Worm (Caenorhabditis elegans): ENCODE results near the gene F38H12.5.

Gene F38H12.5

DNA sequence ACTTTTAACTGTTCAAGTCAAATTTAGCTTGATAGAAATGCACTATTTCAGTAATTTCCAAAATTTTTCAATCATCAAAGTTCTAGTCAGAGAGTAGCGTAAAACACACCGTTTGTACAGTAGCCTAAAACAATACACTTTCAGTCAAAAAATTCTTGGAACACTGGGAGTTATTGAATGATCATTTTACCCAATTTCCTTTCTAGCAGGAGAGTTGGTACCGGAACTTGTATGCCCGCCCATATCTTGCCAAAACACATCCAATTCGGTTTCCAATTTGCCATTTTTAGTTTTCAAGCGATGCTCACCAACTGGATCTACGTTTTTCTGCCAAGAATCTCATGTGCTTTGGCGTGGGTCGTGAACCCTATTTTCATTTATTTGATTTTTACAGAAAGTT lies 21.4 kb upstream of the F38H12.5 start, which contains the start of gene srj-39:
srj-39 (plus strand) TSS at position 301 of the 400 bp plus-strand sequence.
- TF ChIP-seq K02D7.2 (tag; optimal IDR thresholded peaks at IDR 0.05) (no peak), ceh-24 (tag; optimal IDR thresholded peaks at IDR 0.05) (no peak), dve-1 (tag; optimal IDR thresholded peaks at IDR 0.05) (no peak), nhr-11 (tag; optimal IDR thresholded peaks at IDR 0.05) (no peak), ceh-2 (tag; optimal IDR thresholded peaks at IDR 0.05) (no peak), fkh-10 (GFP tag; optimal IDR thresholded peaks at IDR 0.05) (no peak)

DNA sequence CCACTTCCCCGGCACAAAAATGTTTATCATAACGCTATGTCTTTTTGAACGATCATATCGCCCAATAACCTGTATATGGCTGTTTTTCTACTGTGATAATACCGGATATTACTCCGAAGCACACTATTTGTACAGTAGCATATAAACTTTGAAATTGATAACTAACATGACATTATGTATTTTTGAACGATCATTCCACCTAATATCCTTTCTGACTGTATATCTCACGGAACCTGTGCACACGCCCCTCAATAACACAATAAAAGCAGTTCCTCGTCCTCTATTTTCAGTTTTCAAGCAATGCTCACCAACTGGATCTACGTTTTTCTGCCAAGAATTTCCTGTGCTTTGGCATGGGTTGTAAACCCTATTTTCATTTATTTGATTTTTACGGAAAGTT lies 18.7 kb upstream of the F38H12.5 start, which contains the start of gene srj-40:
srj-40 (plus strand) TSS at position 301 of the 400 bp plus-strand sequence.
- no peak for TF ChIP-seq pax-1 (tag; optimal IDR thresholded peaks at IDR 0.05)
- TF ChIP-seq ceh-18 (tag; optimal IDR thresholded peaks at IDR 0.05), result no peak

DNA sequence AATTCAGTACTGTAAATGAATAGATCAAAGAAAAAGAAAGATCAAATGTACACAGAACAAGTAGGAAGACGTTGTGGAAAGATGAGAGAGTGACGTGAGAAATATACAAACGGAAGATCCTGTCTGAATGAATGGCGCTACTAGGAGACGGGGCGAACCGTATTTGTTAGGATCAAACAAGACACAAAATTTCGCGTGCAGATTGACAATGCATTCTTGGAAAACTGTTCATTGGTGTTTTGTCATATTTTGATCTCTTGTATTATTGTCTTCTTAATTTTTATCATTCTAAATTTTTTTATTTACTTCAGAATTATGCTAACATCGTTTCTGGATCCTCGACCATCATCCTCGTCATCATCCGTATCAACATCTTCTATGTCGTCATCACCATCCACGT lies 11.9 kb upstream of the F38H12.5 start, which contains the start of gene nhr-181:
nhr-181 (plus strand) TSS at position 301 of the 400 bp plus-strand sequence.
- TF ChIP-seq C08G9.2 (tag; optimal IDR thresholded peaks at IDR 0.05) (no peak), pqm-1 (tag; optimal IDR thresholded peaks at IDR 0.05) (no peak)

DNA sequence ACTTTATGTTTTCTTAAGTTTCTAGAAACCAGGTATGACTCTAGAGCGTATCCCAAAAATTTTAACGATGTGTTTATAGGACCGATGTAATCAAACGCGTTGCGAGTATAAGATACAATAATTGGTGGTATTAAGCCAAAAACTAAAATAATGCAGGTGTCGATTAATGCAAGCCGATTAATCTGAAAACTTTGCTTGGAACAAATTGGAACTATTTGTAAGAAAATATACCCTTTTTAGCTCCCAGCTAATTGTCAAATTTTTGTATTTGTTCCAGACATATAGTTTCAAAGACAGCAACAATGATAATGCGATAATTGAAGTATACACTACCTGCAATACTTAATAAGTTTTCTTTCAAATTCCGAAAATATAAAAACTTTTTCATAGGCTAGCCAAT lies 1.6 kb downstream of the F38H12.5 start, which contains the start of gene srh-211:
srh-211 (minus strand) TSS at position 101 of the 400 bp plus-strand sequence.
- TF ChIP-seq ceh-6 (GFP tag; optimal IDR thresholded peaks at IDR 0.05) (no peak), eyg-1 (tag; optimal IDR thresholded peaks at IDR 0.05) (no peak), K02D7.2 (tag; optimal IDR thresholded peaks at IDR 0.05) (no peak), zip-5 (tag; optimal IDR thresholded peaks at IDR 0.05) (no peak), lin-11 (tag; optimal IDR thresholded peaks at IDR 0.05) (no peak), K09A11.1 (tag; optimal IDR thresholded peaks at IDR 0.05; ENCODE audit: insufficient read depth) (no peak), ceh-30 (tag; optimal IDR thresholded peaks at IDR 0.05) (no peak), unc-42 (tag; optimal IDR thresholded peaks at IDR 0.05) (no peak), sox-4 (tag; optimal IDR thresholded peaks at IDR 0.05) (no peak), T23F11.4 (GFP tag; optimal IDR thresholded peaks at IDR 0.05) (no peak), ceh-31 (tag; optimal IDR thresholded peaks at IDR 0.05) (no peak), ama-1 (optimal IDR thresholded peaks at IDR 0.05) (no peak), elt-2 (tag; optimal IDR thresholded peaks at IDR 0.05) (no peak), elt-4 (tag; optimal IDR thresholded peaks at IDR 0.05) (no peak)

DNA sequence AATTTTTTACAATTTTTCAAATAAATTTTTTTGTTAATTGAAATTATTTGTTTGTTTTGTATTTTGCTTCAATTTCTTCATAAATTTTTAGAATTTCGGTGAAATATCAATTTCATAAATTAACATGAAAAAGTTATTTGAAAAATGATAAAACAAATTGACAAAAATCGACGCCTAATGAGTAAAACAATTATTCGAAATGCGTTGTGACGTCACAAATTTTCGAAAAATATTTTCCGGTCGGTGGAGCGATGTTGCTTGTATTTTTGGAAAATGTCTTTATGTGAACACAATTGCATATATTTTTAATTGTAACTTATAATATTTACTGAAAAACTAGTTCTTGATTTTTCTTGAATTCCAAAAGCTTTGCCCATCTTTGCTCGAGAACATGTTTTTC lies 2.3 kb downstream of the F38H12.5 start:
- no peak for TF ChIP-seq ceh-14 (tag; optimal IDR thresholded peaks at IDR 0.05)
- no peak for TF ChIP-seq rnt-1 (tag; optimal IDR thresholded peaks at IDR 0.05)
- TF ChIP-seq ref-2 (tag; optimal IDR thresholded peaks at IDR 0.05), result no peak
- TF ChIP-seq nhr-11 (tag; optimal IDR thresholded peaks at IDR 0.05), result no peak
- TF ChIP-seq C08G9.2 (tag; optimal IDR thresholded peaks at IDR 0.05), result no peak
- TF ChIP-seq hlh-13 (GFP tag; optimal IDR thresholded peaks at IDR 0.05), result no peak
- no peak for TF ChIP-seq pag-3 (tag; optimal IDR thresholded peaks at IDR 0.05; ENCODE audit: borderline replicate concordance)
- TF ChIP-seq lin-11 (tag; optimal IDR thresholded peaks at IDR 0.05), result no peak
- no peak for TF ChIP-seq ahr-1 (tag; optimal IDR thresholded peaks at IDR 0.05)
- no peak for TF ChIP-seq T23F11.4 (GFP tag; optimal IDR thresholded peaks at IDR 0.05)
- TF ChIP-seq ceh-22 (tag; optimal IDR thresholded peaks at IDR 0.05), result no peak

DNA sequence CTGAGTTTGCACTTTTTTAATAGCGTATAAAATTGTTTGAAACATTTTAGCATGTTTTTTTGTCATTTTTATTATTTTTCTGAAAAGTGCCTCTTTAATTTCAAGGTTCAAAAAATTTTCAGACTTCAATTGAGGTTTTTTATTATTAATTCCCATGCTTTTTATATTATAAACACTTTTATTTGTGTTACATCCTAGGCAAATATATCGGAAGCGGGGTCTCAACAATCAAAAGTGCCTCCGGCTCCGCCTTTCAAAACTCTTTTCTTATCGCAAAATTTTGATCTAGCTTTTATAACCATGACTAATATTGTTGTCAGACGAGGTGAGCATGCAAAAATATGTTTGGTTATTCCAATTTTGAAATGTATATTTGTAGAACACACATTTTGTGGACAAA lies 9.4 kb downstream of the F38H12.5 start, which contains the start of gene otpl-2:
otpl-2 (plus strand) TSS at position 301 of the 400 bp plus-strand sequence.
- TF ChIP-seq ceh-6 (GFP tag; optimal IDR thresholded peaks at IDR 0.05), result no peak
- TF ChIP-seq T23F11.4 (GFP tag; optimal IDR thresholded peaks at IDR 0.05), result no peak
- TF ChIP-seq ceh-14 (tag; optimal IDR thresholded peaks at IDR 0.05), result no peak
- no peak for TF ChIP-seq sox-2 (GFP tag; IDR thresholded peaks at IDR 0.05)

DNA sequence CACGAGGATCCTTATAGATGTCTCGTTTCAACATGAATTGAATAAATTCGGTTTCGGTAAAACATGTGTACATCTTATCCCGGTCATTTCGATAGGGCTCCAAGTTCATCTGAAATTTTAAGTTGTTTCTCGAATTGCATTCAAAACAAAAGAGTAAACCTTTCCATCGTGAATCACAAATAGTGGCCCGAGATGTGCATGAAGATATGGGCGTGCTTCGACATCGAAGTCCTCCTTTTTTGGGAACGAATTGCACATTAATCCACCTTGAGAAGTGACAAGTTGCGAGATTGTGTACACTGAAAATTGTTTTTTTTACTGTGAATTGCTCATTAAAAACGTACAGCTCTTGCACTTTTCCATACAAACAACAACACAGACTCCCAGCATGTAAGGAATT lies 26.6 kb downstream of the F38H12.5 start:
- no peak for TF ChIP-seq ttx-3 (tag; optimal IDR thresholded peaks at IDR 0.05)
- TF ChIP-seq gmeb-2 (tag; optimal IDR thresholded peaks at IDR 0.05), result no peak
- TF ChIP-seq elt-4 (tag; optimal IDR thresholded peaks at IDR 0.05), result no peak
- no peak for TF ChIP-seq ceh-24 (tag; optimal IDR thresholded peaks at IDR 0.05)
- no peak for TF ChIP-seq hlh-15 (tag; optimal IDR thresholded peaks at IDR 0.05)
- no peak for TF ChIP-seq ceh-34 (tag; optimal IDR thresholded peaks at IDR 0.05)
- TF ChIP-seq ceh-6 (GFP tag; optimal IDR thresholded peaks at IDR 0.05), result no peak
- TF ChIP-seq hlh-6 (tag; optimal IDR thresholded peaks at IDR 0.05), result no peak
- TF ChIP-seq C38D4.7 (GFP tag; optimal IDR thresholded peaks at IDR 0.05), result no peak
- TF ChIP-seq lin-11 (tag; optimal IDR thresholded peaks at IDR 0.05), result no peak
- no peak for TF ChIP-seq mec-3 (tag; optimal IDR thresholded peaks at IDR 0.05; ENCODE audit: borderline replicate concordance)
- TF ChIP-seq ceh-19 (GFP tag; optimal IDR thresholded peaks at IDR 0.05), result no peak
- no peak for TF ChIP-seq unc-55 (GFP tag; optimal IDR thresholded peaks at IDR 0.05)
- TF ChIP-seq syd-9 (tag; optimal IDR thresholded peaks at IDR 0.05), result no peak
- no peak for TF ChIP-seq tbx-2 (tag; optimal IDR thresholded peaks at IDR 0.05)

Data from whole organism, late embryonic.